Fruit fly (Drosophila melanogaster): ENCODE data around the gene CG33003.

Gene CG33003

DNA sequence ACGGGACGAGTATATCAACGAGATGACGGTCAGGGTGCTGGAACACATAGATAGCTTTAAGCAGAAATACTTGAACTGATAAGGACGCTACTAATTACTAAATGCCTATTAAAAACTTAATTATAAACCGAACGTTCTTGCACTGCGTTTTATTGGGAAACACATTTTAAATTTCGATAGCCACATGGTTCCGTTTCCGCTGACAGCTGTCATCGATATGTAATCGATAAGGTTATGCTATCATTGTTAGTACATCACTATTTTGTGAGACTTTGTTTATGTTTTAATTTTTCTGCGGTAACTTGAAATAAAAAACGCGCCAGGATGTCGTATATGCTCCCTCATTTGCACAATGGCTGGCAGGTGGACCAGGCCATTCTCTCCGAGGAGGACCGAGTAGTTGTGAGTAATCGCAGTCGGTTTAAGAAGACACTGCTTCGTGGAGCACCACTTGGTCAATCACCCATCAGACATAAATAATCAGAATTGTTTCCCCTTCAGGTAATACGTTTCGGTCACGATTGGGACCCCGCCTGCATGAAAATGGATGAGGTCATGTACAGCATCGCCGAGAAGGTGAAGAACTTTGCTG, 2.4 kb downstream of the CG33003 start, which contains the start of gene Dim1 (continued):
- peak; percentile 78; the same call in 1 of the 4 replicates for TF ChIP-seq chinmo (GFP tag; IDR thresholded peaks at IDR 0.05; ENCODE audit: partially characterized antibody)
- TF ChIP-seq CG7745 (tag; optimal IDR thresholded peaks at IDR 0.05) = no peak
- peak; percentile 70 for TF ChIP-seq nerfin-2 (GFP tag; IDR thresholded peaks at IDR 0.05; ENCODE audit: partially characterized antibody)
- no peak for TF ChIP-seq CG32767 (GFP tag; IDR thresholded peaks at IDR 0.05)
- TF ChIP-seq CG3726 (GFP tag; IDR thresholded peaks at IDR 0.05) = no peak
- TF ChIP-seq sens (GFP tag) = peak; percentile 66
- no peak for TF ChIP-seq prd (optimal IDR thresholded peaks at IDR 0.05)
- TF ChIP-seq prd (GFP tag; IDR thresholded peaks at IDR 0.05) = no peak
- peak; percentile 6 for TF ChIP-seq CG30403 (GFP tag; optimal IDR thresholded peaks at IDR 0.05)
- TF ChIP-seq YL-1 (GFP tag; optimal IDR thresholded peaks at IDR 0.05) = peak; percentile 73
- TF ChIP-seq E2f2 (GFP tag; IDR thresholded peaks at IDR 0.05) = peak; percentile 94
- TF ChIP-seq knrl (GFP tag; IDR thresholded peaks at IDR 0.05; ENCODE audit: partially characterized antibody) = peak; percentile 61
- TF ChIP-seq CrebB (tag; optimal IDR thresholded peaks at IDR 0.05) = peak; percentile 9
- TF ChIP-seq trem (tag; optimal IDR thresholded peaks at IDR 0.05) = peak; percentile 28
- peak; percentile 92 for TF ChIP-seq Sry-δ (GFP tag; optimal IDR thresholded peaks at IDR 0.05)
- peak; percentile 29 for TF ChIP-seq Mad (GFP tag; optimal IDR thresholded peaks at IDR 0.05)
- no peak for TF ChIP-seq CG13424 (tag; optimal IDR thresholded peaks at IDR 0.05)
- peak; percentile 24 for TF ChIP-seq CHES-1-like (GFP tag; optimal IDR thresholded peaks at IDR 0.05)
- TF ChIP-seq CG12219 (GFP tag; optimal IDR thresholded peaks at IDR 0.05) = peak; percentile 38
- peak; percentile 78 for TF ChIP-seq MBD-R2 (GFP tag; IDR thresholded peaks at IDR 0.05)
- 0 out of 3 replicates have a peak, but pooled peaks have one; percentile 61 for TF ChIP-seq mld (GFP tag; IDR thresholded peaks at IDR 0.05; ENCODE audit: partially characterized antibody)
- peak; percentile 47 for TF ChIP-seq wek (GFP tag; optimal IDR thresholded peaks at IDR 0.05)
- TF ChIP-seq CG13775 (GFP tag; optimal IDR thresholded peaks at IDR 0.05) = peak; percentile 31
- peak; percentile 42 for TF ChIP-seq luna (GFP tag; optimal IDR thresholded peaks at IDR 0.05)
- peak; percentile 91 for TF ChIP-seq Dref (GFP tag; IDR thresholded peaks at IDR 0.05)
- peak; percentile 74 for TF ChIP-seq Opbp (GFP tag; IDR thresholded peaks at IDR 0.05; ENCODE audit: partially characterized antibody)
- peak; percentile 27; the same call in 1 of the 2 replicates for TF ChIP-seq inv (GFP tag; IDR thresholded peaks at IDR 0.05; ENCODE audit: partially characterized antibody)
- TF ChIP-seq CG6791 (GFP tag; IDR thresholded peaks at IDR 0.05; ENCODE audit: partially characterized antibody) = peak; percentile 86
- TF ChIP-seq zen2 (GFP tag; IDR thresholded peaks at IDR 0.05; ENCODE audit: partially characterized antibody) = peak; percentile 81
- peak; percentile 19 for TF ChIP-seq CG12104 (GFP tag; optimal IDR thresholded peaks at IDR 0.05)
- TF ChIP-seq sna (GFP tag; IDR thresholded peaks at IDR 0.05; ENCODE audit: partially characterized antibody) = peak; percentile 78
- TF ChIP-seq CG6813 (GFP tag; optimal IDR thresholded peaks at IDR 0.05) = no peak
- TF ChIP-seq Bgb (GFP tag; IDR thresholded peaks at IDR 0.05; ENCODE audit: partially characterized antibody) = peak; percentile 74
- peak; percentile 94 for TF ChIP-seq Med (GFP tag)
- TF ChIP-seq pzg (GFP tag; optimal IDR thresholded peaks at IDR 0.05) = peak; percentile 52
- peak; percentile 38 for TF ChIP-seq Bteb2 (GFP tag; optimal IDR thresholded peaks at IDR 0.05)
- peak; percentile 74 for TF ChIP-seq amos (GFP tag; IDR thresholded peaks at IDR 0.05; ENCODE audit: partially characterized antibody)
- TF ChIP-seq H15 (GFP tag; IDR thresholded peaks at IDR 0.05) = no peak
- peak; percentile 25 for TF ChIP-seq Side (GFP tag; optimal IDR thresholded peaks at IDR 0.05)
- TF ChIP-seq CG3163 (GFP tag; optimal IDR thresholded peaks at IDR 0.05) = peak; percentile 5
- peak; percentile 53; the same call in 1 of the 2 replicates for TF ChIP-seq Rfx (GFP tag; IDR thresholded peaks at IDR 0.05)
- TF ChIP-seq CG1233 (GFP tag; optimal IDR thresholded peaks at IDR 0.05) = peak; percentile 16
- TF ChIP-seq CG33213 (GFP tag; optimal IDR thresholded peaks at IDR 0.05) = peak; percentile 49
- TF ChIP-seq nmo (GFP tag; optimal IDR thresholded peaks at IDR 0.05) = peak; percentile 41
- peak; percentile 38 for TF ChIP-seq CG8388 (GFP tag; optimal IDR thresholded peaks at IDR 0.05)
- TF ChIP-seq BEAF-32 (GFP tag; optimal IDR thresholded peaks at IDR 0.05) = peak; percentile 68
- peak; percentile 78 for TF ChIP-seq HLH4C (GFP tag; IDR thresholded peaks at IDR 0.05; ENCODE audit: partially characterized antibody)
